Fruit fly (Drosophila melanogaster) whole organism, embryonic: ENCODE results near the gene Sld5.

ENCODE experiments used
- Awh ChIP-seq: fragments of 200-800 bp; sonication (Bioruptor generic); IDR thresholded peaks from 2 replicates; pipeline ENCODE4, ENCODE4 v1.3.6; 2022; ENCODE audit warnings: missing biosample characterization, missing genetic modification characterization
- Bdp1 ChIP-seq: fragments of 200-800 bp; sonication (Bioruptor generic); optimal IDR thresholded peaks from 3 replicates; lab custom pipeline; 2016; ENCODE audit warnings: missing biosample characterization, missing genetic modification characterization
- CG10979 ChIP-seq: fragments of 200-800 bp; sonication (Bioruptor generic); optimal IDR thresholded peaks from 2 replicates; lab custom pipeline; 2018; ENCODE audit warnings: missing biosample characterization, mild to moderate bottlenecking, missing genetic modification characterization, moderate library complexity
- CG11398 ChIP-seq: fragments of 200-800 bp; sonication (Bioruptor generic); optimal IDR thresholded peaks from 2 replicates; lab custom pipeline; 2016; ENCODE audit warnings: missing biosample characterization, missing genetic modification characterization
- CG11696 ChIP-seq: fragments of 200-800 bp; sonication (Bioruptor generic); IDR thresholded peaks from 2 replicates; pipeline ENCODE4 v1.3.6; 2022; ENCODE audit warnings: missing biosample characterization, missing genetic modification characterization
- CG14050 ChIP-seq: fragments of 200-800 bp; sonication (Bioruptor generic); IDR thresholded peaks from 3 replicates; pipeline ENCODE4 v1.3.6; 2022; ENCODE audit warnings: missing biosample characterization, missing genetic modification characterization
- CG14441 ChIP-seq: fragments of 200-800 bp; sonication (Bioruptor generic); IDR thresholded peaks from 2 replicates; pipeline ENCODE4 v1.3.6; 2022; ENCODE audit warnings: missing biosample characterization, missing genetic modification characterization
- CG14860 ChIP-seq: fragments of 200-800 bp; sonication (Bioruptor generic); IDR thresholded peaks from 3 replicates; pipeline ENCODE4 v1.3.6; 2022; ENCODE audit warnings: missing biosample characterization, missing genetic modification characterization; ENCODE audit not compliant: partially characterized antibody
- CG16813 ChIP-seq: fragments of 200-800 bp; sonication (Bioruptor generic); IDR thresholded peaks from 3 replicates; pipeline ENCODE4 v1.3.6; 2022; ENCODE audit warnings: missing biosample characterization, missing genetic modification characterization; ENCODE audit not compliant: partially characterized antibody
- CG17359 ChIP-seq: fragments of 200-800 bp; sonication (Bioruptor generic); optimal IDR thresholded peaks from 3 replicates; lab custom pipeline; 2018; ENCODE audit warnings: missing biosample characterization, mild to moderate bottlenecking, missing genetic modification characterization, moderate library complexity
- CG17385 ChIP-seq: fragments of 200-800 bp; sonication (Bioruptor generic); optimal IDR thresholded peaks from 3 replicates; lab custom pipeline; 2018; ENCODE audit warnings: missing biosample characterization, mild to moderate bottlenecking, missing genetic modification characterization
- CG32532 ChIP-seq: fragments of 200-800 bp; sonication (Bioruptor generic); IDR thresholded peaks from 2 replicates; pipeline ENCODE4 v1.3.6; 2022; ENCODE audit warnings: missing biosample characterization, missing genetic modification characterization
- CG32772 ChIP-seq: fragments of 200-800 bp; sonication (Bioruptor generic); IDR thresholded peaks from 2 replicates; pipeline ENCODE4 v1.3.6; 2022; ENCODE audit warnings: missing biosample characterization, missing genetic modification characterization
- CG3407 ChIP-seq: fragments of 200-800 bp; sonication (Bioruptor generic); optimal IDR thresholded peaks from 2 replicates; lab custom pipeline; 2018; ENCODE audit warnings: missing biosample characterization, mild to moderate bottlenecking, missing genetic modification characterization
- CG3838 ChIP-seq: fragments of 200-800 bp; sonication (Bioruptor generic); optimal IDR thresholded peaks from 3 replicates; lab custom pipeline; 2016; ENCODE audit warnings: missing biosample characterization, missing genetic modification characterization
- CG43689 ChIP-seq: fragments of 200-800 bp; sonication (Bioruptor generic); IDR thresholded peaks from 2 replicates; pipeline ENCODE4 v1.3.6; 2022; ENCODE audit warnings: missing biosample characterization, missing genetic modification characterization
- CG4820 ChIP-seq: fragments of 200-800 bp; sonication (Bioruptor generic); optimal IDR thresholded peaks from 3 replicates; lab custom pipeline; 2016; ENCODE audit warnings: missing biosample characterization, missing genetic modification characterization
- CG6254 ChIP-seq: fragments of 200-800 bp; sonication (Bioruptor generic); optimal IDR thresholded peaks from 3 replicates; lab custom pipeline; 2017; ENCODE audit warnings: mild to moderate bottlenecking, missing biosample characterization, missing genetic modification reagents, missing genetic modification characterization
- CG6791 ChIP-seq: fragments of 200-800 bp; sonication (Bioruptor generic); IDR thresholded peaks from 3 replicates; pipeline ENCODE4 v1.3.6; 2022; ENCODE audit warnings: missing biosample characterization, missing genetic modification characterization; ENCODE audit not compliant: partially characterized antibody
- CG7839 ChIP-seq: fragments of 200-800 bp; sonication (Bioruptor generic); optimal IDR thresholded peaks from 3 replicates; lab custom pipeline; 2018; ENCODE audit warnings: missing biosample characterization, mild to moderate bottlenecking, missing genetic modification characterization, moderate library complexity
- CG7987 ChIP-seq: fragments of 200-800 bp; sonication (Bioruptor generic); optimal IDR thresholded peaks from 2 replicates; lab custom pipeline; 2018; ENCODE audit warnings: missing biosample characterization, mild to moderate bottlenecking, missing genetic modification characterization, moderate library complexity
- CG8281 ChIP-seq: fragments of 200-800 bp; sonication (Bioruptor generic); optimal IDR thresholded peaks from 2 replicates; lab custom pipeline; 2018; ENCODE audit warnings: missing biosample characterization, mild to moderate bottlenecking, missing genetic modification characterization, moderate library complexity
- Dll ChIP-seq: fragments of 200-800 bp; sonication (Bioruptor generic); IDR thresholded peaks from 4 replicates; pipeline ENCODE4 v1.3.6; 2022; ENCODE audit warnings: missing biosample characterization, missing genetic modification characterization; ENCODE audit not compliant: partially characterized antibody
- H15 ChIP-seq: fragments of 200-800 bp; sonication (Bioruptor generic); IDR thresholded peaks from 3 replicates; pipeline ENCODE4 v1.3.6; 2022; ENCODE audit warnings: missing biosample characterization, missing genetic modification characterization
- HHEX ChIP-seq: fragments of 200-800 bp; sonication (Bioruptor generic); optimal IDR thresholded peaks from 3 replicates; lab custom pipeline; 2017; ENCODE audit warnings: missing biosample characterization, mild to moderate bottlenecking, missing genetic modification characterization, missing genetic modification reagents
- Mad ChIP-seq: fragments of 200-800 bp; sonication (Bioruptor generic); optimal IDR thresholded peaks from 2 replicates; lab custom pipeline; 2016; ENCODE audit warnings: missing biosample characterization, missing genetic modification characterization
- Max ChIP-seq: fragments of 200-800 bp; sonication (Bioruptor generic); optimal IDR thresholded peaks from 2 replicates; lab custom pipeline; 2016; ENCODE audit warnings: missing biosample characterization, mild to moderate bottlenecking, missing genetic modification characterization
- Ptx1 ChIP-seq: fragments of 200-800 bp; sonication (Bioruptor generic); IDR thresholded peaks from 2 replicates; pipeline ENCODE4 v1.3.6; 2022; ENCODE audit warnings: missing biosample characterization, missing genetic modification characterization
- Stat92E ChIP-seq, 3 experiments: fragments of >200 bp in 2 of 3; fragments of 200-800 bp in 1 of 3; sonication (Bioruptor generic) in 1 of 3; optimal IDR thresholded peaks; 2 replicates each; lab custom pipeline; 2017 to 2019; ENCODE audit warnings: missing biosample characterization in 3 of 3, missing genetic modification characterization in 3 of 3, mild to moderate bottlenecking in 1 of 3, moderate library complexity in 1 of 3
- Usf ChIP-seq: fragments of 200-800 bp; sonication (Bioruptor generic); optimal IDR thresholded peaks from 2 replicates; lab custom pipeline; 2017; ENCODE audit warnings: missing genotype, missing biosample characterization, missing genetic modification characterization
- YL-1 ChIP-seq: fragments of 200-800 bp; sonication (Bioruptor generic); optimal IDR thresholded peaks from 3 replicates; lab custom pipeline; 2017; ENCODE audit warnings: missing biosample characterization, mild to moderate bottlenecking, missing genetic modification characterization
- amos ChIP-seq: fragments of 200-800 bp; sonication (Bioruptor generic); IDR thresholded peaks from 2 replicates; pipeline ENCODE4 v1.3.6; 2022; ENCODE audit warnings: missing biosample characterization, missing genetic modification characterization; ENCODE audit not compliant: partially characterized antibody
- ap ChIP-seq: fragments of 200-800 bp; sonication (Bioruptor generic); IDR thresholded peaks from 2 replicates; pipeline ENCODE4 v1.3.6; 2022; ENCODE audit warnings: missing biosample characterization, missing genetic modification characterization
- croc ChIP-seq: fragments of 200-800 bp; sonication (Bioruptor generic); conservative IDR thresholded peaks from 3 replicates; pipeline ENCODE4 v1.3.6; 2022; ENCODE audit warnings: missing biosample characterization, missing genetic modification characterization
- emc ChIP-seq: fragments of 200-800 bp; sonication (Bioruptor generic); optimal IDR thresholded peaks from 2 replicates; lab custom pipeline; 2016; ENCODE audit warnings: missing biosample characterization, missing genetic modification characterization
- eve ChIP-seq, 2 experiments: fragments of >200 bp; optimal IDR thresholded peaks; 2 replicates each; lab custom pipeline; 2017; ENCODE audit warnings: missing biosample characterization in 2 of 2, missing genetic modification characterization in 2 of 2
- fru ChIP-seq: fragments of >200 bp; optimal IDR thresholded peaks from 2 replicates; lab custom pipeline; 2017
- jumu ChIP-seq: fragments of 200-800 bp; sonication (Bioruptor generic); optimal IDR thresholded peaks from 3 replicates; lab custom pipeline; 2016; ENCODE audit warnings: missing biosample characterization, missing genetic modification characterization
- nerfin-1 ChIP-seq: fragments of 200-800 bp; sonication (Bioruptor generic); optimal IDR thresholded peaks from 3 replicates; lab custom pipeline; 2019; ENCODE audit warnings: missing biosample characterization, mild to moderate bottlenecking, missing genetic modification characterization, moderate library complexity
- p53 ChIP-seq: fragments of 200-800 bp; sonication (Bioruptor generic); optimal IDR thresholded peaks from 2 replicates; lab custom pipeline; 2016; ENCODE audit warnings: missing biosample characterization, missing genetic modification characterization
- ro ChIP-seq: fragments of 200-800 bp; sonication (Bioruptor generic); IDR thresholded peaks from 2 replicates; pipeline ENCODE4 v1.3.6; 2022; ENCODE audit warnings: missing biosample characterization, missing genetic modification characterization
- run ChIP-seq: fragments of 200-800 bp; sonication (Bioruptor generic); optimal IDR thresholded peaks from 3 replicates; lab custom pipeline; 2018; ENCODE audit warnings: missing biosample characterization, mild to moderate bottlenecking, missing genetic modification characterization
- sisA ChIP-seq: fragments of 200-800 bp; sonication (Bioruptor generic); IDR thresholded peaks from 2 replicates; pipeline ENCODE4 v1.3.6; 2022; ENCODE audit warnings: missing biosample characterization, missing genetic modification characterization
- tio ChIP-seq: fragments of 200-800 bp; sonication (Bioruptor generic); optimal IDR thresholded peaks from 2 replicates; lab custom pipeline; 2017; ENCODE audit warnings: missing biosample characterization, missing genetic modification characterization, inconsistent platforms
- zen ChIP-seq: fragments of 200-800 bp; sonication (Bioruptor generic); optimal IDR thresholded peaks from 3 replicates; lab custom pipeline; 2018; ENCODE audit warnings: missing biosample characterization, mild to moderate bottlenecking, missing genetic modification characterization, moderate library complexity
- zfh2 ChIP-seq: fragments of 200-800 bp; sonication (Bioruptor generic); optimal IDR thresholded peaks from 2 replicates; lab custom pipeline; 2016; ENCODE audit warnings: missing biosample characterization, missing genetic modification characterization

The Sld5 gene

dm6 chr3R:26042131-26042885 is 14.0 kb downstream of the Sld5 start (continued):
- TF ChIP-seq CG6254 (GFP tag; lab: Kevin White, UChicago) (peak; percentile 93), Max (GFP tag; lab: Kevin White, UChicago) (peak; percentile 96), tio (peak; percentile 97), CG17385 (peak; percentile 93)

- peak; percentile 49; the same call in 1 of the 2 replicates for TF ChIP-seq ap
- TF ChIP-seq zen (tag; lab: Kevin White, UChicago), result peak; percentile 72
- TF ChIP-seq run (tag; lab: Kevin White, UChicago), result no peak
- peak; percentile 23 for TF ChIP-seq CG3838 (GFP tag; lab: Kevin White, UChicago)
- TF ChIP-seq CG32532, result peak; percentile 65; the same call in 1 of the 2 replicates
- peak; percentile 7 for TF ChIP-seq fru (lab: Kevin White, UChicago)
- TF ChIP-seq CG6791 (GFP tag; lab: Robert Waterston, UW), result peak; percentile 90
- TF ChIP-seq nerfin-1 (tag; lab: Kevin White, UChicago), result no peak
- peak; percentile 80 for TF ChIP-seq amos
- TF ChIP-seq Stat92E (GFP tag; optimal IDR thresholded peaks at IDR 0.05; lab: Kevin White, UChicago), result peak in 1 of 3 experiments; percentile 4
- peak; percentile 47 for TF ChIP-seq CG4820 (GFP tag; lab: Kevin White, UChicago)
- peak; percentile 65 for TF ChIP-seq sisA (GFP tag; lab: Robert Waterston, UW)
- TF ChIP-seq Dll, result peak; percentile 76
- peak; percentile 55 for TF ChIP-seq CG14441 (GFP tag; lab: Robert Waterston, UW)
- TF ChIP-seq Ptx1 (GFP tag; lab: Robert Waterston, UW), result peak; percentile 75
- no peak for TF ChIP-seq Usf (GFP tag; lab: Kevin White, UChicago)
- TF ChIP-seq p53 (GFP tag; lab: Kevin White, UChicago), result peak; percentile 68
- TF ChIP-seq Bdp1, result peak; percentile 66
- TF ChIP-seq CG3407 (GFP tag; lab: Kevin White, UChicago), result peak; percentile 50
- TF ChIP-seq CG43689 (GFP tag; lab: Robert Waterston, UW), result no peak
- peak; percentile 55 for TF ChIP-seq YL-1
- peak; percentile 80 for TF ChIP-seq CG14860
- peak; percentile 72 for TF ChIP-seq zfh2
- TF ChIP-seq CG11398 (GFP tag; lab: Kevin White, UChicago), result peak; percentile 24
- peak; percentile 44; the same call in 1 of the 2 replicates for TF ChIP-seq CG32772 (GFP tag; lab: Robert Waterston, UW)
- peak; percentile 82 for TF ChIP-seq CG7987 (GFP tag; lab: Kevin White, UChicago)
- 0 out of 3 replicates have a peak, but pooled peaks have one; percentile 11 for TF ChIP-seq CG14050 (GFP tag; lab: Robert Waterston, UW)
- peak; percentile 68 for TF ChIP-seq HHEX (GFP tag; lab: Kevin White, UChicago)
- TF ChIP-seq Awh, result no peak; the same call in 1 of the 2 replicates
- peak; percentile 34; the same call in 2 of the 3 replicates for TF ChIP-seq croc (GFP tag; lab: Robert Waterston, UW)
- TF ChIP-seq ro (GFP tag; lab: Robert Waterston, UW), result no peak
- TF ChIP-seq CG10979 (tag; lab: Kevin White, UChicago), result peak; percentile 38
- TF ChIP-seq Mad (GFP tag; lab: Kevin White, UChicago), result peak; percentile 83
- TF ChIP-seq CG11696, result no peak
- peak; percentile 52 for TF ChIP-seq CG17359 (tag; lab: Kevin White, UChicago)
- TF ChIP-seq CG8281 (tag; lab: Kevin White, UChicago), result peak; percentile 18
- no peak for TF ChIP-seq eve (GFP tag; optimal IDR thresholded peaks at IDR 0.05; lab: Kevin White, UChicago)
- TF ChIP-seq CG7839, result peak; percentile 47
- TF ChIP-seq emc (GFP tag; lab: Kevin White, UChicago), result peak; percentile 64
- peak; percentile 49; the same call in 1 of the 3 replicates for TF ChIP-seq H15 (GFP tag; lab: Robert Waterston, UW)
- peak; percentile 78 for TF ChIP-seq CG16813
- TF ChIP-seq jumu, result peak; percentile 78
Observed at dm6 chr3R:26041417-26042101, 14.8 kb downstream of the Sld5 start, which contains the start of gene gro. gro (plus strand) TSS chr3R:26041736.
